Fruit fly (Drosophila melanogaster) whole organism, prepupa: Measurements from ENCODE around the gene knk.

Source experiments
- CG11294 ChIP-seq: fragments of 200-800 bp; sonication (Bioruptor generic); IDR thresholded peaks from 2 replicates; pipeline ENCODE4 v1.3.6; 2022; ENCODE audit warnings: missing biosample characterization, missing genetic modification characterization
- CG11902 ChIP-seq: fragments of 200-800 bp; sonication (Bioruptor generic); optimal IDR thresholded peaks from 3 replicates; lab custom pipeline; 2016; ENCODE audit warnings: missing biosample characterization, missing genetic modification characterization
- CG8319 ChIP-seq: fragments of 200-800 bp; sonication (Bioruptor generic); optimal IDR thresholded peaks from 3 replicates; lab custom pipeline; 2016; ENCODE audit warnings: missing biosample characterization, missing genetic modification characterization
- Eip78C ChIP-seq: fragments of 200-800 bp; sonication (Bioruptor generic); peaks from one replicate; lab custom pipeline; 2016; ENCODE audit warnings: missing biosample characterization, missing genetic modification characterization
- Ets96B ChIP-seq: fragments of 200-800 bp; optimal IDR thresholded peaks from 2 replicates; lab custom pipeline; 2019; ENCODE audit warnings: missing biosample characterization, mild to moderate bottlenecking, missing genetic modification characterization, moderate library complexity
- Met ChIP-seq: fragments of 200-800 bp; sonication (Bioruptor generic); optimal IDR thresholded peaks from 3 replicates; lab custom pipeline; 2016; ENCODE audit warnings: missing biosample characterization, missing genetic modification characterization
- esn ChIP-seq: fragments of 200-800 bp; sonication (Bioruptor generic); optimal IDR thresholded peaks from 2 replicates; lab custom pipeline; 2016; ENCODE audit warnings: missing biosample characterization, mild to moderate bottlenecking, missing genetic modification characterization, moderate library complexity
- pdm3 ChIP-seq: fragments of 200-800 bp; sonication (Bioruptor generic); optimal IDR thresholded peaks from 3 replicates; lab custom pipeline; 2016; ENCODE audit warnings: missing biosample characterization, missing genetic modification characterization

- TF ChIP-seq Ets96B (tag; lab: Kevin White, UChicago): peak; percentile 85
- TF ChIP-seq CG8319: peak; percentile 81
- peak; percentile 95 for TF ChIP-seq esn (GFP tag; lab: Kevin White, UChicago)
- peak; percentile 98 for TF ChIP-seq CG11902 (GFP tag; lab: Kevin White, UChicago)
- TF ChIP-seq CG11294: peak; percentile 84
- TF ChIP-seq Met (GFP tag; lab: Kevin White, UChicago): peak; percentile 91
- TF ChIP-seq Eip78C: peak; percentile 96
- TF ChIP-seq pdm3 (GFP tag; lab: Kevin White, UChicago): peak; percentile 86
These were observed 45.0 kb upstream of the knk start, which contains the start of gene Best1 for dm6 chr3R:10170356-10170876.
